Worm (Caenorhabditis elegans) whole organism, L2 larva: ENCODE measurements around the gene phdh-1.

Source experiments
- aly-2 ChIP-seq: fragments of 150-350 bp; optimal IDR thresholded peaks from 2 replicates; lab custom pipeline; 2014; ENCODE audit warnings: missing biosample characterization, missing genetic modification characterization
- ama-1 ChIP-seq: fragments of 150-350 bp; optimal IDR thresholded peaks from 2 replicates; lab custom pipeline; 2018; ENCODE audit warnings: inconsistent platforms
- blmp-1 ChIP-seq: sonication (generic microtip); optimal IDR thresholded peaks from 2 replicates; lab custom pipeline; 2017; ENCODE audit warnings: missing genetic modification characterization, mild to moderate bottlenecking, missing compliant biosample characterization, antibody characterized with exemption, moderate library complexity; ENCODE audit not compliant: insufficient read depth
- ceh-82 ChIP-seq: fragments of 150-350 bp; optimal IDR thresholded peaks from 2 replicates; lab custom pipeline; 2014; ENCODE audit warnings: missing biosample characterization, missing genetic modification characterization
- egl-27 ChIP-seq: sonication (generic microtip); optimal IDR thresholded peaks from 3 replicates; lab custom pipeline; 2017; ENCODE audit warnings: missing biosample characterization, missing genetic modification reagents, missing genetic modification characterization
- lin-11 ChIP-seq: fragments of 150-350 bp; sonication (generic microtip); optimal IDR thresholded peaks from 2 replicates; lab custom pipeline; 2014; ENCODE audit warnings: missing biosample characterization, missing genetic modification characterization, inconsistent platforms, mixed read lengths
- lin-39 ChIP-seq: fragments of 150-350 bp; optimal IDR thresholded peaks from 2 replicates; lab custom pipeline; 2014; ENCODE audit warnings: missing biosample characterization, missing genetic modification reagents, missing genetic modification characterization
- nhr-21 ChIP-seq: fragments of 150-350 bp; optimal IDR thresholded peaks from 2 replicates; lab custom pipeline; 2014; ENCODE audit warnings: missing biosample characterization, missing genetic modification characterization
- skn-1 ChIP-seq: sonication (generic microtip); optimal IDR thresholded peaks from 2 replicates; lab custom pipeline; 2017; ENCODE audit warnings: missing biosample characterization, missing genetic modification characterization
- sma-9 ChIP-seq, 2 experiments: fragments of 150-350 bp in 1 of 2; sonication (generic microtip) in 1 of 2; optimal IDR thresholded peaks; 2 replicates each; lab custom pipeline; 2014 to 2016; ENCODE audit warnings: missing genetic modification characterization in 2 of 2, mild to moderate bottlenecking in 1 of 2, missing biosample characterization in 1 of 2, missing compliant biosample characterization in 1 of 2, missing genetic modification reagents in 1 of 2, moderate library complexity in 1 of 2
- unc-39 ChIP-seq: fragments of 150-350 bp; optimal IDR thresholded peaks from 2 replicates; lab custom pipeline; 2014; ENCODE audit warnings: missing biosample characterization, missing genetic modification characterization
- zag-1 ChIP-seq: fragments of 150-350 bp; optimal IDR thresholded peaks from 2 replicates; lab custom pipeline; 2014; ENCODE audit warnings: missing biosample characterization, missing genetic modification characterization
- ztf-11 ChIP-seq: sonication (generic microtip); optimal IDR thresholded peaks from 2 replicates; lab custom pipeline; 2017; ENCODE audit warnings: missing biosample characterization, missing genetic modification characterization

DNA sequence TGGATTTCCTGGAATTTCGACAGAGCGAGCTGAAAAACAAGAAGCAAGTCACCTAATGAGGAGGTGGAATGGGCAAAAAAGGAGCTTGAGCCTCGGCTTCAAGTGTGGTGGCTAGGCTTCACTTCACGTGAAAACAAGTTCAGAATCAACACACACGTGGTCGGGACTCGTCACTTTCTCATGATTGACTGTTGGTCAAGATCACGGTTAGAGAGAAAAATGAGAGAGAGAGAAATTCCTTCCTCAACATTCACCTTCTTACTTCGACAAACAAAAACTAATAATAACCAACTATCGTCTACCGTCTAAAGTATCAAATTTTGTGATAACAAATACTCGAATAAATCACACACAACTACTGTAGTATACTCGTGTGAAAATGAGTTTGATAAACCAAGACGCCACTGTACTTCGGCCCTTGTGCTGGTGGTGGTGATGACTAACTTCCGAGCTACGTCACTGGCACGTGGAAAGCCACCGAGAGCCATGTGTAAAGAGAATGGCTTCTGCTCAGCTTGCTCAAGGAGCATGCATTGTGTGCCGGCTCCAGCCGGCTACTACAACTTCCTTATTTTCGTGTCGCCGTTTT is 35.4 kb upstream of the phdh-1 start:
- peak; percentile 92 for TF ChIP-seq blmp-1
- TF ChIP-seq ztf-11 (tag; lab: Kevin White, UChicago), result no peak
- no peak for TF ChIP-seq ceh-82 (tag; lab: Kevin White, UChicago)
- TF ChIP-seq lin-11 (tag; lab: Kevin White, UChicago), result no peak
- TF ChIP-seq ama-1, result no peak
- no peak for TF ChIP-seq skn-1 (tag; lab: Kevin White, UChicago)
- TF ChIP-seq aly-2, result no peak
- no peak for TF ChIP-seq zag-1 (tag; lab: Kevin White, UChicago)
- peak; percentile 14 for TF ChIP-seq nhr-21
- no peak for TF ChIP-seq lin-39 (tag; lab: Kevin White, UChicago)
- TF ChIP-seq unc-39 (tag; lab: Kevin White, UChicago), result no peak
- TF ChIP-seq sma-9 (GFP tag; optimal IDR thresholded peaks at IDR 0.05; lab: Kevin White, UChicago), result peak; percentile 60
- TF ChIP-seq sma-9 (tag; optimal IDR thresholded peaks at IDR 0.05; lab: Kevin White, UChicago), result no peak
- no peak for TF ChIP-seq egl-27 (tag; lab: Kevin White, UChicago)
